Worm (Caenorhabditis elegans) whole organism, young adult: ENCODE measurements around the gene srz-61.

Experiments used
- C17E4.6 ChIP-seq: fragments of 200-800 bp; sonication (Bioruptor generic); IDR thresholded peaks from 2 replicates; pipeline ENCODE4 v1.3.6; 2022; ENCODE audit warnings: missing genetic modification reagents, missing genetic modification characterization, missing compliant biosample characterization
- F57C9.4 ChIP-seq: sonication (generic microtip); optimal IDR thresholded peaks from 2 replicates; lab custom pipeline; 2017; ENCODE audit warnings: mild to moderate bottlenecking, missing genetic modification characterization, missing compliant biosample characterization
- Y56A3A.18 ChIP-seq: fragments of 200-800 bp; sonication (Bioruptor generic); IDR thresholded peaks from 2 replicates; pipeline ENCODE4 v1.3.6; 2022; ENCODE audit warnings: missing genetic modification reagents, missing genetic modification characterization, missing compliant biosample characterization
- ceh-100 ChIP-seq: fragments of 200-800 bp; sonication (Bioruptor generic); IDR thresholded peaks from 2 replicates; pipeline ENCODE4 v1.3.6; 2022; ENCODE audit warnings: missing genetic modification reagents, missing genetic modification characterization, missing compliant biosample characterization
- hlh-26 ChIP-seq: fragments of 200-800 bp; sonication (Bioruptor generic); conservative IDR thresholded peaks from 2 replicates; pipeline ENCODE4 v1.3.6; 2022; ENCODE audit warnings: missing genetic modification reagents, missing genetic modification characterization, missing compliant biosample characterization
- hsf-1 ChIP-seq: fragments of 200-800 bp; sonication (Bioruptor generic); IDR thresholded peaks from 2 replicates; pipeline ENCODE4 v1.3.6; 2022; ENCODE audit warnings: missing genetic modification reagents, missing genetic modification characterization, missing compliant biosample characterization
- nhr-179 ChIP-seq: sonication (generic microtip); optimal IDR thresholded peaks from 2 replicates; lab custom pipeline; 2016; ENCODE audit warnings: mild to moderate bottlenecking, missing genetic modification characterization, missing compliant biosample characterization
- pha-4 ChIP-seq: fragments of 150-350 bp; sonication (generic microtip); optimal IDR thresholded peaks from 2 replicates; lab custom pipeline; 2014; ENCODE audit warnings: missing biosample characterization, missing genetic modification reagents, missing genetic modification characterization
- rcor-1 ChIP-seq: fragments of 200-800 bp; sonication (Bioruptor generic); IDR thresholded peaks from 2 replicates; pipeline ENCODE4 v1.3.6; 2022; ENCODE audit warnings: missing genetic modification reagents, missing genetic modification characterization, missing compliant biosample characterization
- snpc-3.4 ChIP-seq: sonication (generic microtip); optimal IDR thresholded peaks from 2 replicates; lab custom pipeline; 2017; ENCODE audit warnings: missing genetic modification characterization, mild to moderate bottlenecking, missing compliant biosample characterization, antibody characterized with exemption, moderate library complexity, missing genotype, missing genetic modification reagents
- snpc-4 ChIP-seq, 5 experiments: fragments of 150-350 bp in 1 of 5; sonication (generic microtip) in 4 of 5; optimal IDR thresholded peaks; 2 replicates each; lab custom pipeline; 2014 to 2018; ENCODE audit warnings: missing genetic modification characterization in 5 of 5, missing biosample characterization in 3 of 5, antibody characterized with exemption in 2 of 5, mild to moderate bottlenecking in 2 of 5, missing compliant biosample characterization in 2 of 5, missing genotype in 2 of 5, moderate library complexity in 2 of 5, missing genetic modification reagents in 1 of 5
- tbx-9 ChIP-seq: sonication (generic microtip); optimal IDR thresholded peaks from 2 replicates; lab custom pipeline; 2016; ENCODE audit warnings: borderline replicate concordance, missing genetic modification characterization, inconsistent platforms, missing compliant biosample characterization
- ztf-3 ChIP-seq: fragments of 200-800 bp; sonication (Bioruptor generic); optimal IDR thresholded peaks from 2 replicates; lab custom pipeline; 2018; ENCODE audit warnings: mild to moderate bottlenecking, missing genetic modification characterization, missing compliant biosample characterization

- no peak for TF ChIP-seq hlh-26
- no peak for TF ChIP-seq snpc-3.4 (tag; lab: Kevin White, UChicago)
- TF ChIP-seq F57C9.4 (tag; lab: Kevin White, UChicago), result no peak
- no peak for TF ChIP-seq hsf-1 (GFP tag; lab: Robert Waterston, UW)
- TF ChIP-seq C17E4.6 (GFP tag; lab: Robert Waterston, UW), result no peak
- TF ChIP-seq rcor-1, result no peak
- TF ChIP-seq tbx-9 (tag; lab: Kevin White, UChicago), result no peak
- no peak for TF ChIP-seq ztf-3 (GFP tag; lab: Kevin White, UChicago)
- TF ChIP-seq Y56A3A.18 (GFP tag; lab: Robert Waterston, UW), result no peak
- no peak for TF ChIP-seq ceh-100 (GFP tag; lab: Robert Waterston, UW)
- TF ChIP-seq nhr-179, result no peak
- no peak for TF ChIP-seq snpc-4 (GFP tag; optimal IDR thresholded peaks at IDR 0.05; lab: Kevin White, UChicago)
- no peak for TF ChIP-seq snpc-4 (tag; optimal IDR thresholded peaks at IDR 0.05; lab: Kevin White, UChicago)
- no peak for TF ChIP-seq pha-4 (tag; lab: Kevin White, UChicago)
Observed at ce11 chrIV:16324589-16324988, 3.6 kb downstream of the srz-61 start, which contains the start of gene srz-105.
